Fruit fly (Drosophila melanogaster) whole organism, pupa: Measurements from ENCODE around the gene CG9312.

ENCODE experiments used
- CG34367 ChIP-seq: fragments of 200-800 bp; sonication (Bioruptor generic); optimal IDR thresholded peaks from 2 replicates; lab custom pipeline; 2018; ENCODE audit warnings: missing biosample characterization, mild to moderate bottlenecking, missing genetic modification characterization
- EcR ChIP-seq: fragments of 200-800 bp; sonication (Bioruptor generic); optimal IDR thresholded peaks from 3 replicates; lab custom pipeline; 2019; ENCODE audit warnings: missing biosample characterization, missing genetic modification characterization, mild to moderate bottlenecking, moderate library complexity, missing genetic modification reagents
- Pif1A ChIP-seq: fragments of 200-800 bp; sonication (Bioruptor generic); optimal IDR thresholded peaks from 3 replicates; lab custom pipeline; 2016; ENCODE audit warnings: missing biosample characterization, missing genetic modification characterization
- rn ChIP-seq: fragments of 200-800 bp; sonication (Bioruptor generic); IDR thresholded peaks from 2 replicates; pipeline ENCODE4 v1.3.6; 2022; ENCODE audit warnings: missing biosample characterization, missing genetic modification characterization

- TF ChIP-seq Pif1A (GFP tag; lab: Kevin White, UChicago), result peak; percentile 60
- TF ChIP-seq EcR (GFP tag; lab: Kevin White, UChicago), result no peak
- no peak for TF ChIP-seq rn (GFP tag; lab: Robert Waterston, UW)
- TF ChIP-seq CG34367 (tag; lab: Kevin White, UChicago), result peak; percentile 20
These were observed 41.1 kb downstream of the CG9312 start for dm6 chr3R:13806710-13807093.
